6 worm cellular contexts compared by ENCODE assay signal in the genomic region with DNA sequence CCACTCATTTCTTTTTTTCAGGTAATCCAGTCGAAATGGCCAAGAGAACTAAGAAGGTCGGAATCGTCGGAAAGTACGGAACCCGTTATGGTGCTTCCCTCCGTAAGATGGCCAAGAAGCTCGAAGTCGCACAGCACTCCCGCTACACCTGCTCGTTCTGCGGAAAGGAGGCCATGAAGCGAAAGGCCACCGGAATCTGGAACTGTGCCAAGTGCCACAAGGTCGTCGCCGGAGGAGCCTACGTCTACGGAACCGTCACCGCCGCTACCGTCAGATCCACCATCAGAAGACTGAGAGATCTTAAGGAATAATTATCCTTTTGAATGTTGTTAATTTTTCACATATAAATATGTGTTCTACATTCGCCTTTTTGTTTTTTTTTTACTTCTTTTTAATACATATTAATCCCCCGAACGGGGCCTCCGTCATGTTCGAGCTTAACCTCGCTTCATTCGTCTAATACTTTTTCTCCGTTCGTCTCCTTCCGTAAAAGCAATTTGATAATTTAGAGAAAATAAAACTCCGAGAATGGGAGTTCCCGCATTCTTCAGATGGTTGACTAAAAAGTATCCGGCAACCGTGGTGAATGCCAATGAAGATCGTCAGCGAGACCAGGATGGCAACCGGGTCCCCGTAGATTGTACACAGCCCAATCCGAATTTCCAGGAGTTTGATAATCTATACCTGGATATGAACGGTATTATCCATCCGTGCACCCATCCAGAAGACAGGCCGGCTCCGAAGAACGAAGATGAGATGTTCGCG.
TF ChIP-seq lines count a peak whose summit lies in the region.

A gene (plus strand): TSS at position 36 of the 765 bp plus-strand sequence.
A gene (plus strand): TSS at position 510 of the 765 bp plus-strand sequence.

TF ChIP-seq in whole organism, L1 larva, 84 proteins besides CTCF, POLR2A, EP300 and RAD21:
- peak; percentile 12 to 19 for TF ChIP-seq efl-1 (optimal IDR thresholded peaks at IDR 0.05; lab: Kevin White, UChicago)
- TF ChIP-seq efl-1 (GFP tag; optimal IDR thresholded peaks at IDR 0.05 in 1 of 2; lab: Kevin White, UChicago): peak in 1 of 2 experiments; percentile 81
- TF ChIP-seq lin-13 (GFP tag; optimal IDR thresholded peaks at IDR 0.05; lab: Kevin White, UChicago): no peak
- no peak for TF ChIP-seq C34B4.2 (tag; optimal IDR thresholded peaks at IDR 0.05; lab: Kevin White, UChicago)
- TF ChIP-seq grh-1 (GFP tag; IDR thresholded peaks at IDR 0.05; lab: Robert Waterston, UW): 0 out of 2 replicates have a peak, but pooled peaks have one; percentile 28
- no peak for TF ChIP-seq ets-5 (GFP tag; IDR thresholded peaks at IDR 0.05; lab: Robert Waterston, UW)
- peak in 1 of 2 experiments; percentile 30 for TF ChIP-seq lsy-2 (tag; optimal IDR thresholded peaks at IDR 0.05; lab: Kevin White, UChicago)
- peak; percentile 13 for TF ChIP-seq nhr-90 (tag; optimal IDR thresholded peaks at IDR 0.05; lab: Kevin White, UChicago; ENCODE audit: poor library complexity)
- peak; percentile 37 for TF ChIP-seq nhr-47 (tag; optimal IDR thresholded peaks at IDR 0.05; lab: Kevin White, UChicago)
- TF ChIP-seq nhr-77 (tag; optimal IDR thresholded peaks at IDR 0.05; lab: Kevin White, UChicago): peak; percentile 23

TF ChIP-seq in whole organism, L3 larva, 47 proteins besides CTCF, POLR2A, EP300 and RAD21:
- TF ChIP-seq pqm-1 (tag; optimal IDR thresholded peaks at IDR 0.05; lab: Kevin White, UChicago) (no peak), hmg-11 (tag; optimal IDR thresholded peaks at IDR 0.05; lab: Kevin White, UChicago) (no peak), nhr-43 (tag; optimal IDR thresholded peaks at IDR 0.05; lab: Kevin White, UChicago; ENCODE audit: poor library complexity, severe bottlenecking) (peak; percentile 10), nhr-77 (tag; optimal IDR thresholded peaks at IDR 0.05; lab: Kevin White, UChicago) (peak; percentile 11), snpc-4 (tag; optimal IDR thresholded peaks at IDR 0.05; lab: Kevin White, UChicago) (no peak), egl-5 (tag; optimal IDR thresholded peaks at IDR 0.05; lab: Kevin White, UChicago) (no peak), nfya-1 (tag; optimal IDR thresholded peaks at IDR 0.05; lab: Kevin White, UChicago; ENCODE audit: insufficient read depth) (no peak), elt-1 (tag; optimal IDR thresholded peaks at IDR 0.05; lab: Kevin White, UChicago) (no peak), lsy-12 (tag; optimal IDR thresholded peaks at IDR 0.05; lab: Kevin White, UChicago) (no peak), lin-39 (tag; optimal IDR thresholded peaks at IDR 0.05; lab: Kevin White, UChicago) (no peak), fkh-10 (GFP tag; optimal IDR thresholded peaks at IDR 0.05; lab: Kevin White, UChicago) (no peak)

TF ChIP-seq in whole organism, L4 larva, 104 proteins besides CTCF, POLR2A, EP300 and RAD21 (continues in another document):
- TF ChIP-seq unc-130 (GFP tag; optimal IDR thresholded peaks at IDR 0.05; lab: Kevin White, UChicago) (peak; percentile 54), mep-1 (tag; optimal IDR thresholded peaks at IDR 0.05; lab: Kevin White, UChicago) (no peak), F49E8.2 (tag; optimal IDR thresholded peaks at IDR 0.05; lab: Kevin White, UChicago; ENCODE audit: borderline replicate concordance) (peak; percentile 86), jun-1 (tag; optimal IDR thresholded peaks at IDR 0.05; lab: Kevin White, UChicago) (no peak), ceh-32 (tag; optimal IDR thresholded peaks at IDR 0.05; lab: Kevin White, UChicago; ENCODE audit: poor library complexity) (no peak), daf-8 (GFP tag; IDR thresholded peaks at IDR 0.05; lab: Robert Waterston, UW) (no peak), daf-16 (GFP tag; optimal IDR thresholded peaks at IDR 0.05; lab: Kevin White, UChicago) (no peak), daf-16 (tag; optimal IDR thresholded peaks at IDR 0.05; lab: Kevin White, UChicago) (no peak), pqm-1 (tag; optimal IDR thresholded peaks at IDR 0.05; lab: Kevin White, UChicago) (no peak), T20F7.1 (GFP tag; optimal IDR thresholded peaks at IDR 0.05; lab: Kevin White, UChicago) (no peak), duxl-1 (tag; optimal IDR thresholded peaks at IDR 0.05; lab: Kevin White, UChicago; ENCODE audit: poor library complexity) (no peak), Y105C5A.15 (GFP tag; IDR thresholded peaks at IDR 0.05; lab: Robert Waterston, UW) (0 out of 2 replicates have a peak, but pooled peaks have one; percentile 46), php-3 (GFP tag; IDR thresholded peaks at IDR 0.05; lab: Robert Waterston, UW) (no peak), hlh-30 (tag; optimal IDR thresholded peaks at IDR 0.05; lab: Kevin White, UChicago; ENCODE audit: insufficient read depth) (no peak), mxl-3 (GFP tag; optimal IDR thresholded peaks at IDR 0.05; lab: Kevin White, UChicago) (no peak)

TF ChIP-seq in whole organism, early embryonic, 17 proteins besides CTCF, POLR2A, EP300 and RAD21:
- no peak for TF ChIP-seq hmg-4 (GFP tag; optimal IDR thresholded peaks at IDR 0.05; lab: Kevin White, UChicago)
- TF ChIP-seq scrt-1 (GFP tag; IDR thresholded peaks at IDR 0.05; lab: Robert Waterston, UW): 0 out of 2 replicates have a peak, but pooled peaks have one; percentile 20
- TF ChIP-seq hnd-1 (tag; optimal IDR thresholded peaks at IDR 0.05; lab: Kevin White, UChicago): no peak
- TF ChIP-seq aly-1 (tag; optimal IDR thresholded peaks at IDR 0.05; lab: Kevin White, UChicago): no peak
- no peak for TF ChIP-seq pes-1 (GFP tag; IDR thresholded peaks at IDR 0.05; lab: Robert Waterston, UW)
- peak; percentile 49 for TF ChIP-seq ama-1 (optimal IDR thresholded peaks at IDR 0.05; lab: Kevin White, UChicago)

TF ChIP-seq in whole organism, late embryonic, 69 proteins besides CTCF, POLR2A, EP300 and RAD21:
- TF ChIP-seq nhr-232 (tag; optimal IDR thresholded peaks at IDR 0.05; lab: Kevin White, UChicago) (no peak), ama-1 (optimal IDR thresholded peaks at IDR 0.05; lab: Kevin White, UChicago) (peak; percentile 34)
TF ChIP-seq in whole organism, late embryonic: peak in this region for 1.

TF ChIP-seq in whole organism, young adult, 124 proteins besides CTCF, POLR2A, EP300 and RAD21 (continues in another document):
- TF ChIP-seq snpc-4 (GFP tag; optimal IDR thresholded peaks at IDR 0.05; lab: Kevin White, UChicago) (peak; percentile 41), snpc-4 (tag; optimal IDR thresholded peaks at IDR 0.05; lab: Kevin White, UChicago) (peak in 2 of 4 experiments; percentile 11 to 54), madf-8 (GFP tag; conservative IDR thresholded peaks at IDR 0.05; lab: Robert Waterston, UW) (peak; percentile 30), madf-6 (GFP tag; IDR thresholded peaks at IDR 0.05; lab: Robert Waterston, UW) (peak; percentile 87), C06A6.2 (GFP tag; conservative IDR thresholded peaks at IDR 0.05; lab: Robert Waterston, UW) (no peak), athp-1 (tag; optimal IDR thresholded peaks at IDR 0.05; lab: Kevin White, UChicago) (peak; percentile 69), ceh-79 (tag; optimal IDR thresholded peaks at IDR 0.05; lab: Kevin White, UChicago) (peak; percentile 35), hmg-1.2 (GFP tag; IDR thresholded peaks at IDR 0.05; lab: Robert Waterston, UW) (peak; percentile 39), aptf-2 (GFP tag; conservative IDR thresholded peaks at IDR 0.05; lab: Robert Waterston, UW) (no peak), lsl-1 (GFP tag; optimal IDR thresholded peaks at IDR 0.05; lab: Kevin White, UChicago) (peak; percentile 58), lin-35 (GFP tag; optimal IDR thresholded peaks at IDR 0.05; lab: Kevin White, UChicago) (no peak), F57C9.4 (tag; optimal IDR thresholded peaks at IDR 0.05; lab: Kevin White, UChicago) (no peak), ZK185.1 (tag; optimal IDR thresholded peaks at IDR 0.05; lab: Kevin White, UChicago; ENCODE audit: poor library complexity, severe bottlenecking) (no peak), let-526 (GFP tag; IDR thresholded peaks at IDR 0.05; lab: Robert Waterston, UW) (no peak), ekl-4 (GFP tag; IDR thresholded peaks at IDR 0.05; lab: Robert Waterston, UW) (peak; percentile 89), ceh-100 (GFP tag; IDR thresholded peaks at IDR 0.05; lab: Robert Waterston, UW) (peak; percentile 72), madf-10 (tag; optimal IDR thresholded peaks at IDR 0.05; lab: Kevin White, UChicago) (no peak), nhr-80 (tag; optimal IDR thresholded peaks at IDR 0.05; lab: Kevin White, UChicago) (no peak), lin-26 (GFP tag; IDR thresholded peaks at IDR 0.05; lab: Robert Waterston, UW) (peak; percentile 77; the same call in 1 of the 2 replicates), unc-62 (GFP tag; optimal IDR thresholded peaks at IDR 0.05; lab: Kevin White, UChicago) (no peak), mes-4 (tag; optimal IDR thresholded peaks at IDR 0.05; lab: Kevin White, UChicago) (no peak), cebp-1 (GFP tag; IDR thresholded peaks at IDR 0.05; lab: Robert Waterston, UW) (0 out of 2 replicates have a peak, but pooled peaks have one; percentile 41), cebp-1 (tag; optimal IDR thresholded peaks at IDR 0.05; lab: Kevin White, UChicago) (peak; percentile 28), chd-7 (tag; optimal IDR thresholded peaks at IDR 0.05; lab: Kevin White, UChicago) (peak; percentile 82), hmg-20 (GFP tag; IDR thresholded peaks at IDR 0.05; lab: Robert Waterston, UW) (peak; percentile 76), hlh-26 (GFP tag; conservative IDR thresholded peaks at IDR 0.05; lab: Robert Waterston, UW) (no peak), F33H1.4 (GFP tag; IDR thresholded peaks at IDR 0.05; lab: Robert Waterston, UW) (peak; percentile 38), ztf-26 (tag; optimal IDR thresholded peaks at IDR 0.05; lab: Kevin White, UChicago) (no peak), xnd-1 (tag; optimal IDR thresholded peaks at IDR 0.05; lab: Kevin White, UChicago) (peak; percentile 58), zfh-2 (GFP tag; conservative IDR thresholded peaks at IDR 0.05; lab: Robert Waterston, UW) (peak; percentile 86), ama-1 (optimal IDR thresholded peaks at IDR 0.05; lab: Kevin White, UChicago) (no peak), ama-1 (GFP tag; optimal IDR thresholded peaks at IDR 0.05; lab: Kevin White, UChicago) (peak in 1 of 2 experiments; percentile 62), dox-1 (GFP tag; IDR thresholded peaks at IDR 0.05; lab: Robert Waterston, UW) (no peak), B0261.1 (tag; optimal IDR thresholded peaks at IDR 0.05; lab: Kevin White, UChicago) (no peak), tbp1 (GFP tag; optimal IDR thresholded peaks at IDR 0.05; lab: Kevin White, UChicago) (peak; percentile 58), ceh-27 (GFP tag; optimal IDR thresholded peaks at IDR 0.05; lab: Kevin White, UChicago) (no peak), ceh-58 (GFP tag; IDR thresholded peaks at IDR 0.05; lab: Robert Waterston, UW) (0 out of 2 replicates have a peak, but pooled peaks have one; percentile 12), dpff-1 (tag; optimal IDR thresholded peaks at IDR 0.05; lab: Kevin White, UChicago) (peak; percentile 65), Y95B8A.8 (GFP tag; IDR thresholded peaks at IDR 0.05; lab: Robert Waterston, UW) (peak; percentile 89)
